Fruit fly (Drosophila melanogaster): ENCODE results near the gene Ddr.

- TF ChIP-seq Blimp-1 (GFP tag; optimal IDR thresholded peaks at IDR 0.05), result no peak
- TF ChIP-seq cyc (GFP tag; optimal IDR thresholded peaks at IDR 0.05), result no peak
- no peak for TF ChIP-seq CG11762 (GFP tag; optimal IDR thresholded peaks at IDR 0.05; ENCODE audit: insufficient read depth)
- TF ChIP-seq Lpt (GFP tag; optimal IDR thresholded peaks at IDR 0.05), result no peak
- TF ChIP-seq OdsH (GFP tag; optimal IDR thresholded peaks at IDR 0.05), result no peak
- TF ChIP-seq CG3032 (tag; optimal IDR thresholded peaks at IDR 0.05), result no peak
- TF ChIP-seq CG7368 (GFP tag; optimal IDR thresholded peaks at IDR 0.05), result no peak
- TF ChIP-seq fd85E (GFP tag; optimal IDR thresholded peaks at IDR 0.05), result no peak
- no peak for TF ChIP-seq vri (GFP tag; optimal IDR thresholded peaks at IDR 0.05)
- no peak for TF ChIP-seq Hr39 (GFP tag; optimal IDR thresholded peaks at IDR 0.05)
Measured at dm6 chr2L:6356686-6357362, 103.9 kb downstream of the Ddr start.

All from whole organism, prepupa.